Worm (Caenorhabditis elegans) whole organism, midembryonic: ENCODE data around the gene T23B7.2.

ENCODE experiments used
- T22C8.4 ChIP-seq: fragments of 200-800 bp; sonication (Bioruptor generic); IDR thresholded peaks from 2 replicates; pipeline ENCODE4 v1.3.6; 2022; ENCODE audit warnings: missing genetic modification characterization, missing compliant biosample characterization
- cog-1 ChIP-seq: sonication (generic microtip); optimal IDR thresholded peaks from 2 replicates; lab custom pipeline; 2016; ENCODE audit warnings: missing genetic modification characterization, missing compliant biosample characterization
- med-1 ChIP-seq: sonication (generic microtip); optimal IDR thresholded peaks from 2 replicates; lab custom pipeline; 2017; ENCODE audit warnings: missing genetic modification characterization, mild to moderate bottlenecking, missing compliant biosample characterization, antibody characterized with exemption, missing genetic modification reagents; ENCODE audit not compliant: insufficient read depth
- tab-1 ChIP-seq: fragments of 200-800 bp; sonication (Bioruptor generic); IDR thresholded peaks from 2 replicates; pipeline ENCODE4 v1.3.6; 2022; ENCODE audit warnings: missing genetic modification characterization, missing compliant biosample characterization
- ztf-29 ChIP-seq: fragments of 200-800 bp; sonication (Bioruptor generic); IDR thresholded peaks from 2 replicates; pipeline ENCODE4 v1.3.6; 2022; ENCODE audit warnings: missing genetic modification reagents, missing genetic modification characterization, missing compliant biosample characterization

DNA sequence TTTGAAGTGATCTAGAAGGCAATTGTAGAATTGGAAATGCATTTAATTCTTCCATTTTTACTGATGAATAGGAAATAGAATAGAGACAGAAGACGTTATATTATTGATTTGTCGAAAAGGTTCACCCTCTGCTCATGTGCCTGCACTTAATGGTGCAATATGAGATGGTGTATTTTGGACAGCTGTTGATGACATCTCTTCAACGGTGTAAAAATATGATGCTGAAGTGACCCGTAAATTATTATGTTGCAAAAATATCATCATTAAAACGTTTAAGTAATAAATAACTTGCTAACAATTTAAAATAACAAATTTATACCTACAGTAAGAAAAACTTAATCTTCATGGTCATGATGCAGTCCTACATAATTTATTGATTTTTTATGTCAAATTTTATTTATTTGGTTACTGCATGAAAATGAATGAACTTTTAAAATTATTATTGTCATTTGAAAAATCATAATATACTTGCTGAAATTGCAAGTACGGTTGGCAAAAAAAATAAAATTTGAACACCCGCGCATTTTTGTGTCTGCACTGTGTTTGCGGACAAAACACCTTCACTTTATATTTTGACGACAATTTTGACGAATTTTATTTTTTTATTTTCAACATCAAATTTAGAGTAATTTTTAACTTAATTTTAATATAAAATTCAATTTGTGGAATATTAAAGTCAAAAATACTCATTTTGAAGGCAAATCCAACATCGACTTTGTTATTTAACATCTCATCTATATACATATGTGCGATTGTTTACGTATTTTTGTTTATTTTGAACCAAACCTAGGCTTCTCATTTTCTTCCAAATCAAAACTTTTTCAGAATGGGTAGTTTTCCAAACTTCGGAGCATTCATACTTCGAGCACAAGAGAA lies 14.1 kb downstream of the T23B7.2 start, which contains the start of the genes fbxb-88 and tbck-1:
- TF ChIP-seq med-1 (GFP tag; lab: Kevin White, UChicago) = no peak
- TF ChIP-seq cog-1 (tag; lab: Kevin White, UChicago) = no peak
- no peak for TF ChIP-seq ztf-29
- no peak for TF ChIP-seq T22C8.4
- no peak for TF ChIP-seq tab-1 (GFP tag; lab: Robert Waterston, UW)
